Worm (Caenorhabditis elegans) whole organism, late embryonic: ENCODE results near the gene F13H10.3.

ENCODE experiments used
- K02D7.2 ChIP-seq: sonication (generic microtip); optimal IDR thresholded peaks from 2 replicates; lab custom pipeline; 2017; ENCODE audit warnings: mild to moderate bottlenecking, missing genetic modification characterization, missing compliant biosample characterization
- ama-1 ChIP-seq: fragments of 150-350 bp; optimal IDR thresholded peaks from 2 replicates; lab custom pipeline; 2014
- ceh-18 ChIP-seq: sonication (generic microtip); optimal IDR thresholded peaks from 2 replicates; lab custom pipeline; 2016; ENCODE audit warnings: missing genetic modification characterization, missing compliant biosample characterization
- ceh-2 ChIP-seq: sonication (generic microtip); optimal IDR thresholded peaks from 2 replicates; lab custom pipeline; 2016; ENCODE audit warnings: missing genotype, missing genetic modification characterization, missing compliant biosample characterization
- ceh-30 ChIP-seq: fragments of 150-350 bp; optimal IDR thresholded peaks from 2 replicates; lab custom pipeline; 2014; ENCODE audit warnings: missing biosample characterization, missing genetic modification characterization
- fax-1 ChIP-seq: sonication (generic microtip); optimal IDR thresholded peaks from 2 replicates; lab custom pipeline; 2016; ENCODE audit warnings: missing genotype, missing genetic modification characterization, missing compliant biosample characterization
- hlh-15 ChIP-seq: sonication (generic microtip); optimal IDR thresholded peaks from 2 replicates; lab custom pipeline; 2016; ENCODE audit warnings: missing genetic modification characterization, missing compliant biosample characterization
- hlh-8 ChIP-seq: sonication (generic microtip); optimal IDR thresholded peaks from 2 replicates; lab custom pipeline; 2016; ENCODE audit warnings: missing genotype, missing genetic modification characterization, missing compliant biosample characterization
- nhr-11 ChIP-seq: fragments of 150-350 bp; optimal IDR thresholded peaks from 2 replicates; lab custom pipeline; 2014; ENCODE audit warnings: missing biosample characterization, missing genetic modification characterization
- pha-4 ChIP-seq: fragments of 150-350 bp; optimal IDR thresholded peaks from 2 replicates; lab custom pipeline; 2018; ENCODE audit warnings: missing biosample characterization, missing genetic modification reagents, missing genetic modification characterization
- pros-1 ChIP-seq: fragments of 150-350 bp; optimal IDR thresholded peaks from 2 replicates; lab custom pipeline; 2014; ENCODE audit warnings: missing biosample characterization, missing genetic modification reagents, missing genetic modification characterization
- ref-2 ChIP-seq: sonication (generic microtip); optimal IDR thresholded peaks from 2 replicates; lab custom pipeline; 2016; ENCODE audit warnings: missing genetic modification characterization, missing compliant biosample characterization
- zip-5 ChIP-seq: sonication (generic microtip); optimal IDR thresholded peaks from 2 replicates; lab custom pipeline; 2016; ENCODE audit warnings: missing genetic modification characterization, missing compliant biosample characterization

ce11 chrIV:11008996-11009395 is 6.8 kb downstream of the F13H10.3 start, which contains the start of gene F13H10.6:
- TF ChIP-seq K02D7.2, result no peak
- TF ChIP-seq nhr-11 (tag; lab: Kevin White, UChicago), result no peak
- no peak for TF ChIP-seq ceh-18
- no peak for TF ChIP-seq hlh-15 (tag; lab: Kevin White, UChicago)
- no peak for TF ChIP-seq zip-5
- TF ChIP-seq ref-2 (tag; lab: Kevin White, UChicago), result no peak
- TF ChIP-seq ceh-2 (tag; lab: Kevin White, UChicago), result no peak
- TF ChIP-seq pha-4 (tag; lab: Kevin White, UChicago), result no peak
- TF ChIP-seq hlh-8, result no peak
- TF ChIP-seq ceh-30 (tag; lab: Kevin White, UChicago), result no peak
- no peak for TF ChIP-seq pros-1 (tag; lab: Kevin White, UChicago)
- TF ChIP-seq ama-1 (lab: Kevin White, UChicago), result no peak
- no peak for TF ChIP-seq fax-1
